Worm (Caenorhabditis elegans): Measurements from ENCODE around the gene zyg-11.

- TF ChIP-seq dao-5 (tag; optimal IDR thresholded peaks at IDR 0.05) (no peak), him-1 (tag; optimal IDR thresholded peaks at IDR 0.05) (no peak)
Measured at ce11 chrII:8022461-8022860, 5.0 kb downstream of the zyg-11 start, which contains the start of gene hda-2.

Data from whole organism, L4/young adult.